Fruit fly (Drosophila melanogaster) whole organism, pupa: ENCODE data around the gene twf.

Experiments used
- CG10348 ChIP-seq: fragments of 200-800 bp; sonication (Bioruptor generic); IDR thresholded peaks from 2 replicates; pipeline ENCODE4 v1.3.6; 2022; ENCODE audit warnings: missing biosample characterization, missing genetic modification characterization
- CG32121 ChIP-seq: fragments of 200-800 bp; sonication (Bioruptor generic); IDR thresholded peaks from 2 replicates; pipeline ENCODE4 v1.3.6; 2022; ENCODE audit warnings: missing biosample characterization, missing genetic modification characterization
- CG9948 ChIP-seq: fragments of 200-800 bp; sonication (Bioruptor generic); optimal IDR thresholded peaks from 2 replicates; lab custom pipeline; 2018; ENCODE audit warnings: missing biosample characterization, mild to moderate bottlenecking, missing genetic modification characterization, moderate library complexity

- TF ChIP-seq CG9948 (tag; lab: Kevin White, UChicago) (no peak), CG32121 (no peak), CG10348 (GFP tag; lab: Robert Waterston, UW) (no peak)
Observed at dm6 chr3R:14103022-14103421, 19.4 kb upstream of the twf start, which contains the start of gene PK1-R.
